Worm (Caenorhabditis elegans) whole organism, L2 larva: ENCODE data around the gene ZK177.3.

ENCODE experiments used
- C34F6.9 ChIP-seq: fragments of 150-350 bp; optimal IDR thresholded peaks from 2 replicates; lab custom pipeline; 2014; ENCODE audit warnings: missing biosample characterization, missing genetic modification characterization
- F13H6.1 ChIP-seq: sonication (generic microtip); optimal IDR thresholded peaks from 2 replicates; lab custom pipeline; 2016; ENCODE audit warnings: missing genetic modification characterization, missing compliant biosample characterization
- R02D3.7 ChIP-seq: fragments of 150-350 bp; optimal IDR thresholded peaks from 2 replicates; lab custom pipeline; 2014; ENCODE audit warnings: missing biosample characterization, missing genetic modification characterization
- Y55F3AM.14 ChIP-seq: fragments of 200-800 bp; sonication (Bioruptor generic); optimal IDR thresholded peaks from 2 replicates; lab custom pipeline; 2018; ENCODE audit warnings: mild to moderate bottlenecking, missing genetic modification characterization, missing compliant biosample characterization
- ZK546.5 ChIP-seq: sonication (generic microtip); optimal IDR thresholded peaks from 2 replicates; lab custom pipeline; 2017; ENCODE audit warnings: missing biosample characterization, missing genetic modification characterization
- alr-1 ChIP-seq: fragments of 150-350 bp; optimal IDR thresholded peaks from 2 replicates; lab custom pipeline; 2014; ENCODE audit warnings: missing biosample characterization, missing genetic modification characterization
- aly-2 ChIP-seq: fragments of 150-350 bp; optimal IDR thresholded peaks from 2 replicates; lab custom pipeline; 2014; ENCODE audit warnings: missing biosample characterization, missing genetic modification characterization
- ama-1 ChIP-seq: fragments of 150-350 bp; optimal IDR thresholded peaks from 2 replicates; lab custom pipeline; 2018; ENCODE audit warnings: inconsistent platforms
- blmp-1 ChIP-seq: sonication (generic microtip); optimal IDR thresholded peaks from 2 replicates; lab custom pipeline; 2017; ENCODE audit warnings: missing genetic modification characterization, mild to moderate bottlenecking, missing compliant biosample characterization, antibody characterized with exemption, moderate library complexity; ENCODE audit not compliant: insufficient read depth
- ceh-16 ChIP-seq: fragments of 150-350 bp; optimal IDR thresholded peaks from 2 replicates; lab custom pipeline; 2014; ENCODE audit warnings: missing biosample characterization, missing genetic modification characterization
- ceh-82 ChIP-seq: fragments of 150-350 bp; optimal IDR thresholded peaks from 2 replicates; lab custom pipeline; 2014; ENCODE audit warnings: missing biosample characterization, missing genetic modification characterization
- crh-2 ChIP-seq: sonication (generic microtip); optimal IDR thresholded peaks from 2 replicates; lab custom pipeline; 2017; ENCODE audit warnings: missing biosample characterization, missing genetic modification characterization
- dmd-4 ChIP-seq: sonication (generic microtip); optimal IDR thresholded peaks from 2 replicates; lab custom pipeline; 2017; ENCODE audit warnings: missing biosample characterization, missing genetic modification characterization
- egl-27 ChIP-seq: sonication (generic microtip); optimal IDR thresholded peaks from 3 replicates; lab custom pipeline; 2017; ENCODE audit warnings: missing biosample characterization, missing genetic modification reagents, missing genetic modification characterization
- elt-1 ChIP-seq: fragments of 150-350 bp; optimal IDR thresholded peaks from 2 replicates; lab custom pipeline; 2014; ENCODE audit warnings: missing biosample characterization, missing genetic modification characterization
- elt-3 ChIP-seq: sonication (generic microtip); optimal IDR thresholded peaks from 2 replicates; lab custom pipeline; 2017; ENCODE audit warnings: missing biosample characterization, missing genetic modification characterization
- fos-1 ChIP-seq: fragments of 150-350 bp; optimal IDR thresholded peaks from 2 replicates; lab custom pipeline; 2014; ENCODE audit warnings: missing biosample characterization, missing genetic modification characterization
- gmeb-1 ChIP-seq: fragments of 150-350 bp; optimal IDR thresholded peaks from 2 replicates; lab custom pipeline; 2014; ENCODE audit warnings: missing biosample characterization, missing genetic modification characterization
- lin-11 ChIP-seq: fragments of 150-350 bp; sonication (generic microtip); optimal IDR thresholded peaks from 2 replicates; lab custom pipeline; 2014; ENCODE audit warnings: missing biosample characterization, missing genetic modification characterization, inconsistent platforms, mixed read lengths
- lin-13 ChIP-seq: fragments of 150-350 bp; optimal IDR thresholded peaks from 2 replicates; lab custom pipeline; 2014; ENCODE audit warnings: missing biosample characterization, missing genetic modification reagents, missing genetic modification characterization
- lin-39 ChIP-seq: fragments of 150-350 bp; optimal IDR thresholded peaks from 2 replicates; lab custom pipeline; 2014; ENCODE audit warnings: missing biosample characterization, missing genetic modification reagents, missing genetic modification characterization
- lsy-2 ChIP-seq, 2 experiments: fragments of 150-350 bp in 1 of 2; sonication (generic microtip) in 1 of 2; optimal IDR thresholded peaks; 2 replicates each; lab custom pipeline; 2014 to 2017; ENCODE audit warnings: missing biosample characterization in 2 of 2, missing genetic modification characterization in 2 of 2
- mab-5 ChIP-seq: fragments of 150-350 bp; optimal IDR thresholded peaks from 2 replicates; lab custom pipeline; 2014; ENCODE audit warnings: missing biosample characterization, missing genetic modification characterization
- mbf-1 ChIP-seq: sonication (generic microtip); optimal IDR thresholded peaks from 2 replicates; lab custom pipeline; 2017; ENCODE audit warnings: missing biosample characterization, missing genetic modification characterization
- mdl-1 ChIP-seq, 2 experiments: fragments of 150-350 bp in 1 of 2; sonication (generic microtip) in 1 of 2; optimal IDR thresholded peaks; 2 replicates each; lab custom pipeline; 2017; ENCODE audit warnings: missing biosample characterization in 2 of 2, missing genetic modification characterization in 2 of 2
- nhr-10 ChIP-seq: sonication (generic microtip); optimal IDR thresholded peaks from 2 replicates; lab custom pipeline; 2017; ENCODE audit warnings: missing biosample characterization, missing genetic modification characterization
- nhr-11 ChIP-seq: fragments of 150-350 bp; optimal IDR thresholded peaks from 2 replicates; lab custom pipeline; 2014; ENCODE audit warnings: missing biosample characterization, missing genetic modification characterization
- nhr-12 ChIP-seq: fragments of 150-350 bp; optimal IDR thresholded peaks from 2 replicates; lab custom pipeline; 2014; ENCODE audit warnings: missing biosample characterization, missing genetic modification characterization
- nhr-129 ChIP-seq: fragments of 150-350 bp; optimal IDR thresholded peaks from 2 replicates; lab custom pipeline; 2014; ENCODE audit warnings: missing biosample characterization, missing genetic modification characterization
- nhr-21 ChIP-seq: fragments of 150-350 bp; optimal IDR thresholded peaks from 2 replicates; lab custom pipeline; 2014; ENCODE audit warnings: missing biosample characterization, missing genetic modification characterization
- nhr-23 ChIP-seq: fragments of 150-350 bp; optimal IDR thresholded peaks from 2 replicates; lab custom pipeline; 2014; ENCODE audit warnings: missing biosample characterization, missing genetic modification reagents, missing genetic modification characterization
- nhr-237 ChIP-seq: fragments of 150-350 bp; optimal IDR thresholded peaks from 2 replicates; lab custom pipeline; 2014; ENCODE audit warnings: missing biosample characterization, missing genetic modification characterization
- nhr-25 ChIP-seq: fragments of 150-350 bp; sonication (generic microtip); optimal IDR thresholded peaks from 3 replicates; lab custom pipeline; 2014; ENCODE audit warnings: missing biosample characterization, missing genetic modification characterization
- nhr-6 ChIP-seq: fragments of 150-350 bp; optimal IDR thresholded peaks from 2 replicates; lab custom pipeline; 2014; ENCODE audit warnings: missing biosample characterization, missing genetic modification characterization
- nhr-77 ChIP-seq: fragments of 150-350 bp; optimal IDR thresholded peaks from 2 replicates; lab custom pipeline; 2014; ENCODE audit warnings: missing biosample characterization, missing genetic modification characterization
- peb-1 ChIP-seq: fragments of 150-350 bp; optimal IDR thresholded peaks from 2 replicates; lab custom pipeline; 2014; ENCODE audit warnings: missing biosample characterization, missing genetic modification characterization
- sem-4 ChIP-seq: fragments of 150-350 bp; optimal IDR thresholded peaks from 2 replicates; lab custom pipeline; 2014; ENCODE audit warnings: missing biosample characterization, missing genetic modification reagents, missing genetic modification characterization
- skn-1 ChIP-seq: sonication (generic microtip); optimal IDR thresholded peaks from 2 replicates; lab custom pipeline; 2017; ENCODE audit warnings: missing biosample characterization, missing genetic modification characterization
- sma-3 ChIP-seq: sonication (generic microtip); optimal IDR thresholded peaks from 2 replicates; lab custom pipeline; 2016; ENCODE audit warnings: missing genetic modification reagents, missing genetic modification characterization, missing compliant biosample characterization
- sma-9 ChIP-seq, 2 experiments: fragments of 150-350 bp in 1 of 2; sonication (generic microtip) in 1 of 2; optimal IDR thresholded peaks; 2 replicates each; lab custom pipeline; 2014 to 2016; ENCODE audit warnings: missing genetic modification characterization in 2 of 2, mild to moderate bottlenecking in 1 of 2, missing biosample characterization in 1 of 2, missing compliant biosample characterization in 1 of 2, missing genetic modification reagents in 1 of 2, moderate library complexity in 1 of 2
- snpc-4 ChIP-seq: fragments of 150-350 bp; optimal IDR thresholded peaks from 2 replicates; lab custom pipeline; 2014; ENCODE audit warnings: missing biosample characterization, missing genetic modification characterization
- unc-39 ChIP-seq: fragments of 150-350 bp; optimal IDR thresholded peaks from 2 replicates; lab custom pipeline; 2014; ENCODE audit warnings: missing biosample characterization, missing genetic modification characterization
- unc-55 ChIP-seq: fragments of 150-350 bp; sonication (generic microtip); optimal IDR thresholded peaks from 3 replicates; lab custom pipeline; 2014; ENCODE audit warnings: missing biosample characterization, missing genetic modification reagents, missing genetic modification characterization
- unc-62 ChIP-seq: fragments of 150-350 bp; optimal IDR thresholded peaks from 2 replicates; lab custom pipeline; 2014; ENCODE audit warnings: missing biosample characterization, missing genetic modification reagents, missing genetic modification characterization
- zag-1 ChIP-seq: fragments of 150-350 bp; optimal IDR thresholded peaks from 2 replicates; lab custom pipeline; 2014; ENCODE audit warnings: missing biosample characterization, missing genetic modification characterization
- ztf-1 ChIP-seq: fragments of 200-800 bp; sonication (Bioruptor generic); conservative IDR thresholded peaks from 2 replicates; pipeline ENCODE4 v1.3.6; 2022; ENCODE audit warnings: missing genetic modification characterization, missing compliant biosample characterization
- ztf-11 ChIP-seq: sonication (generic microtip); optimal IDR thresholded peaks from 2 replicates; lab custom pipeline; 2017; ENCODE audit warnings: missing biosample characterization, missing genetic modification characterization
- ztf-4 ChIP-seq: fragments of 150-350 bp; optimal IDR thresholded peaks from 2 replicates; lab custom pipeline; 2014; ENCODE audit warnings: missing biosample characterization, missing genetic modification characterization

The ZK177.3 gene

ce11 chrII:5515542-5515941 lies at the start of gene ZK177.3:
TSS of gene ZK177.3 (plus strand) at chrII:5515842.
- no peak for TF ChIP-seq R02D3.7
- no peak for TF ChIP-seq F13H6.1 (tag; lab: Kevin White, UChicago)
- no peak for TF ChIP-seq nhr-129
- TF ChIP-seq fos-1 (tag; lab: Kevin White, UChicago), result peak; percentile 43

ce11 chrII:5473946-5474423 lies 41.7 kb upstream of the ZK177.3 start, which contains the start of gene mrps-16:
TSS of gene mrps-16 (plus strand) at chrII:5474373.
- TF ChIP-seq nhr-129, result peak; percentile 53
- peak; percentile 41 for TF ChIP-seq nhr-21
- TF ChIP-seq ZK546.5 (tag; lab: Kevin White, UChicago), result no peak
- no peak for TF ChIP-seq lin-11 (tag; lab: Kevin White, UChicago)
- TF ChIP-seq skn-1 (tag; lab: Kevin White, UChicago), result no peak
- peak; percentile 34 for TF ChIP-seq crh-2 (tag; lab: Kevin White, UChicago)
- TF ChIP-seq nhr-12 (tag; lab: Kevin White, UChicago), result no peak
- TF ChIP-seq gmeb-1 (tag; lab: Kevin White, UChicago), result peak; percentile 96
- TF ChIP-seq peb-1 (tag; lab: Kevin White, UChicago), result no peak
- TF ChIP-seq mbf-1 (tag; lab: Kevin White, UChicago), result no peak
- no peak for TF ChIP-seq ztf-11 (tag; lab: Kevin White, UChicago)
- no peak for TF ChIP-seq ztf-4 (tag; lab: Kevin White, UChicago)
- TF ChIP-seq nhr-6 (tag; lab: Kevin White, UChicago), result peak; percentile 8
- TF ChIP-seq unc-55 (GFP tag; lab: Kevin White, UChicago), result peak; percentile 72
- TF ChIP-seq unc-39 (tag; lab: Kevin White, UChicago), result no peak
- peak; percentile 62 to 88 for TF ChIP-seq lsy-2 (tag; optimal IDR thresholded peaks at IDR 0.05; lab: Kevin White, UChicago)
- no peak for TF ChIP-seq nhr-23
- TF ChIP-seq mab-5 (tag; lab: Kevin White, UChicago), result peak; percentile 41
- TF ChIP-seq ceh-16, result no peak
- no peak for TF ChIP-seq lin-39 (tag; lab: Kevin White, UChicago)
- TF ChIP-seq sma-9 (GFP tag; optimal IDR thresholded peaks at IDR 0.05; lab: Kevin White, UChicago), result peak; percentile 75
- TF ChIP-seq sma-9 (tag; optimal IDR thresholded peaks at IDR 0.05; lab: Kevin White, UChicago), result no peak
- no peak for TF ChIP-seq elt-3 (tag; lab: Kevin White, UChicago)
- no peak for TF ChIP-seq Y55F3AM.14 (GFP tag; lab: Kevin White, UChicago)
- TF ChIP-seq egl-27, result no peak
- TF ChIP-seq dmd-4 (tag; lab: Kevin White, UChicago), result no peak
- peak; percentile 41 for TF ChIP-seq F13H6.1 (tag; lab: Kevin White, UChicago)
- TF ChIP-seq nhr-10, result no peak
- no peak for TF ChIP-seq elt-1 (tag; lab: Kevin White, UChicago)
- TF ChIP-seq alr-1 (tag; lab: Kevin White, UChicago), result no peak
- peak; percentile 3 for TF ChIP-seq ama-1
- no peak for TF ChIP-seq nhr-11 (tag; lab: Kevin White, UChicago)
- no peak for TF ChIP-seq unc-62 (GFP tag; lab: Kevin White, UChicago)
- TF ChIP-seq zag-1 (tag; lab: Kevin White, UChicago), result no peak
- no peak for TF ChIP-seq R02D3.7
- TF ChIP-seq nhr-77 (tag; lab: Kevin White, UChicago), result no peak
- no peak for TF ChIP-seq nhr-237 (tag; lab: Kevin White, UChicago)
- no peak for TF ChIP-seq ztf-1 (GFP tag; lab: Robert Waterston, UW)
- TF ChIP-seq C34F6.9, result peak; percentile 64
- TF ChIP-seq lin-13 (GFP tag; lab: Kevin White, UChicago), result peak; percentile 39
- no peak for TF ChIP-seq aly-2 (tag; lab: Kevin White, UChicago)
- TF ChIP-seq sem-4 (tag; lab: Kevin White, UChicago), result no peak
- TF ChIP-seq blmp-1, result no peak
- peak; percentile 65 for TF ChIP-seq snpc-4 (tag; lab: Kevin White, UChicago)
- TF ChIP-seq ceh-82 (tag; lab: Kevin White, UChicago), result no peak
- peak; percentile 26 for TF ChIP-seq fos-1 (tag; lab: Kevin White, UChicago)
- TF ChIP-seq sma-3 (GFP tag; lab: Kevin White, UChicago), result peak; percentile 70
- no peak for TF ChIP-seq mdl-1 (tag; optimal IDR thresholded peaks at IDR 0.05; lab: Kevin White, UChicago)
- TF ChIP-seq nhr-25 (tag; lab: Kevin White, UChicago), result no peak
